Fruit fly (Drosophila melanogaster): ENCODE data around the gene CG8236.

CG8236 gene

dm6 chr3R:8785451-8785850 is 16.3 kb downstream of the CG8236 start:
- 0 out of 3 replicates have a peak, but pooled peaks have one; percentile 23 for TF ChIP-seq CG4496 (GFP tag; IDR thresholded peaks at IDR 0.05)
- no peak for TF ChIP-seq CG15710 (tag; optimal IDR thresholded peaks at IDR 0.05)
- peak; percentile 82 for TF ChIP-seq EcR (GFP tag; optimal IDR thresholded peaks at IDR 0.05)

dm6 chr3R:8787538-8788282 is 18.5 kb downstream of the CG8236 start:
- no peak for TF ChIP-seq CG15710 (tag; optimal IDR thresholded peaks at IDR 0.05)
- peak; percentile 75 for TF ChIP-seq CG14655 (GFP tag; optimal IDR thresholded peaks at IDR 0.05)
- TF ChIP-seq gl (tag; optimal IDR thresholded peaks at IDR 0.05): peak; percentile 8
- no peak for TF ChIP-seq D1 (tag; optimal IDR thresholded peaks at IDR 0.05)
- TF ChIP-seq CG17806 (tag; optimal IDR thresholded peaks at IDR 0.05): no peak

DNA sequence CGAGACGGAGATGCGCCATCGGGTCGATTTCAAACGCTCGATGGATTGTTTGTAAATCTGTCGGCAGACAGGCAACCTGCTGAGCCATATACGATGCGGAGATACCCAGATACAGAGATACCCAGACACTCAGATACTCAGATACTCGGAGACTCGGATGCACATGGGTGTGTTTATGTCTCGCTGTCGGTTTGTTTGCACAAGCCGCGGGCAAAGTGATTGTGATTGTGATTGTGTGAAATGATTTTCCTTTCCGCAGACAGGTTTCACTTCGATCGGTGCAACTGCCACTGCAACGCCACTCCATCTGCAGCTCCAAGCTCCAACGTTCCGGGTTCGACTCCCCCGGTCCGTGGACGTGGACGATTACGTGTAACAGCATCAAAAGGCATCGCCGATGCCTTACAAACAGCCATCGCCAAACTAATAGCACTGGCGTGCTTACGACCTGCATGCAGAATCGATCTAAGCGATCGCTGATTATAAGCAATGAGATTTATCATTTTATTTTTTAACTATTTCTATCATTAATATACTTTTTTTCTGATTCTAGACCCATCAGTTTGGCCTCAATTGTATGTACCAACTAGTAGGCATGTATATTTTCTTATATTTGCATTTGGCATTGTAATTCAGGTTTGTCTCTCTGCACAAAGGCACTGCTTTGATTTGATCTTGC is 19.7 kb downstream of the CG8236 start:
- TF ChIP-seq fd96Ca (GFP tag; IDR thresholded peaks at IDR 0.05) (peak; percentile 94), CG34367 (tag; optimal IDR thresholded peaks at IDR 0.05) (peak; percentile 76), EcR (GFP tag; optimal IDR thresholded peaks at IDR 0.05) (no peak), Ets98B (GFP tag; IDR thresholded peaks at IDR 0.05) (peak; percentile 95), CG32121 (GFP tag; IDR thresholded peaks at IDR 0.05) (peak; percentile 90), CG4496 (GFP tag; IDR thresholded peaks at IDR 0.05) (peak; percentile 96), CG13204 (GFP tag; optimal IDR thresholded peaks at IDR 0.05) (no peak), rn (GFP tag; IDR thresholded peaks at IDR 0.05) (peak; percentile 87), CG17806 (tag; optimal IDR thresholded peaks at IDR 0.05) (peak; percentile 77), Pif1B (GFP tag; optimal IDR thresholded peaks at IDR 0.05) (peak; percentile 98), CG12605 (GFP tag; IDR thresholded peaks at IDR 0.05) (peak; percentile 91), Pif1A (GFP tag; optimal IDR thresholded peaks at IDR 0.05) (peak; percentile 97), CG8301 (tag; optimal IDR thresholded peaks at IDR 0.05) (peak; percentile 82), CG9948 (tag; optimal IDR thresholded peaks at IDR 0.05) (peak; percentile 82), CG15710 (tag; optimal IDR thresholded peaks at IDR 0.05) (peak; percentile 78), CG14655 (GFP tag; optimal IDR thresholded peaks at IDR 0.05) (peak; percentile 89), gl (tag; optimal IDR thresholded peaks at IDR 0.05) (peak; percentile 41), CG10348 (GFP tag; IDR thresholded peaks at IDR 0.05) (no peak), CG8159 (tag; optimal IDR thresholded peaks at IDR 0.05) (peak; percentile 82), D1 (tag; optimal IDR thresholded peaks at IDR 0.05) (no peak), Snoo (tag; optimal IDR thresholded peaks at IDR 0.05) (peak; percentile 27)

- TF ChIP-seq gl (tag; optimal IDR thresholded peaks at IDR 0.05) (peak; percentile 79), fd96Ca (GFP tag; IDR thresholded peaks at IDR 0.05) (0 out of 3 replicates have a peak, but pooled peaks have one; percentile 52), CG34367 (tag; optimal IDR thresholded peaks at IDR 0.05) (peak; percentile 52), Pif1A (GFP tag; optimal IDR thresholded peaks at IDR 0.05) (peak; percentile 73), Ets98B (GFP tag; IDR thresholded peaks at IDR 0.05) (peak; percentile 63), rn (GFP tag; IDR thresholded peaks at IDR 0.05) (no peak), CG15710 (tag; optimal IDR thresholded peaks at IDR 0.05) (peak; percentile 34), D1 (tag; optimal IDR thresholded peaks at IDR 0.05) (no peak), CG13204 (GFP tag; optimal IDR thresholded peaks at IDR 0.05) (peak; percentile 95), CG12605 (GFP tag; IDR thresholded peaks at IDR 0.05) (peak; percentile 83), CG4496 (GFP tag; IDR thresholded peaks at IDR 0.05) (peak; percentile 65), EcR (GFP tag; optimal IDR thresholded peaks at IDR 0.05) (peak; percentile 48), CG8159 (tag; optimal IDR thresholded peaks at IDR 0.05) (peak; percentile 50), CG10348 (GFP tag; IDR thresholded peaks at IDR 0.05) (no peak), CG9948 (tag; optimal IDR thresholded peaks at IDR 0.05) (peak; percentile 17), CG8301 (tag; optimal IDR thresholded peaks at IDR 0.05) (peak; percentile 55), Pif1B (GFP tag; optimal IDR thresholded peaks at IDR 0.05) (peak; percentile 82), Snoo (tag; optimal IDR thresholded peaks at IDR 0.05) (no peak), CG32121 (GFP tag; IDR thresholded peaks at IDR 0.05) (no peak), CG17806 (tag; optimal IDR thresholded peaks at IDR 0.05) (peak; percentile 31), CG14655 (GFP tag; optimal IDR thresholded peaks at IDR 0.05) (peak; percentile 69)
Measured at dm6 chr3R:8792463-8793175, 23.4 kb downstream of the CG8236 start.

DNA sequence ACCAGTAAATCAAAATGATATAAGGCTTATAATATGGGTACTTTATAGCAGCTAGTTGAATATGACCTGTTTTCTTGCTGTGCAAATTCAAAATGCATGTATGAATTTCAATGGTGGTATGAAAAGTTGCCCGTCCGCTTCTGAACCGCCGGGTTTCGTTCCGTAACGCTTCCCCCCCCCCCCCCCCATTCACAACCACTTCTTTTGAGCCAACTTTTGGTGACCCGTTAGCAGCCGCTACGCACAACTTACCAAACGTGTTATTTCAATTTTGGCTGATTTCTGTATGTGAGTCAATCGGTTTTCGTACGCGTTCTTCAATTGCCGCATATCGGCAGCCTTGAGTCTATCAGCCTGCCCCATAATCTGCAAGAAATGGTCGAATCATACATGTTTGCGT is 24.5 kb downstream of the CG8236 start:
- TF ChIP-seq gl (tag; optimal IDR thresholded peaks at IDR 0.05) (no peak), CG17806 (tag; optimal IDR thresholded peaks at IDR 0.05) (no peak), rn (GFP tag; IDR thresholded peaks at IDR 0.05) (no peak), Pif1A (GFP tag; optimal IDR thresholded peaks at IDR 0.05) (no peak), CG14655 (GFP tag; optimal IDR thresholded peaks at IDR 0.05) (no peak), CG8159 (tag; optimal IDR thresholded peaks at IDR 0.05) (no peak), fd96Ca (GFP tag; IDR thresholded peaks at IDR 0.05) (0 out of 3 replicates have a peak, but pooled peaks have one; percentile 17), CG15710 (tag; optimal IDR thresholded peaks at IDR 0.05) (no peak), EcR (GFP tag; optimal IDR thresholded peaks at IDR 0.05) (no peak), CG34367 (tag; optimal IDR thresholded peaks at IDR 0.05) (no peak), Snoo (tag; optimal IDR thresholded peaks at IDR 0.05) (no peak), CG4496 (GFP tag; IDR thresholded peaks at IDR 0.05) (no peak), CG8301 (tag; optimal IDR thresholded peaks at IDR 0.05) (no peak), CG9948 (tag; optimal IDR thresholded peaks at IDR 0.05) (no peak), CG13204 (GFP tag; optimal IDR thresholded peaks at IDR 0.05) (peak; percentile 19), CG32121 (GFP tag; IDR thresholded peaks at IDR 0.05) (no peak), D1 (tag; optimal IDR thresholded peaks at IDR 0.05) (no peak)
